Fruit fly (Drosophila melanogaster): Measurements from ENCODE around the gene CG5577.
A peak's percentile ranks its signal among the peaks of the same experiment; 100 is the strongest.

Gene CG5577

dm6 chr3L:17802107-17802506 is 39.1 kb downstream of the CG5577 start, which contains the start of gene NUCB1 (continued):
- TF ChIP-seq CG15479 (GFP tag; optimal IDR thresholded peaks at IDR 0.05) (peak; percentile 71), CG30020 (tag; optimal IDR thresholded peaks at IDR 0.05) (peak; percentile 29), chn (GFP tag; optimal IDR thresholded peaks at IDR 0.05) (peak; percentile 3), bcd (GFP tag; optimal IDR thresholded peaks at IDR 0.05) (peak; percentile 40), insv (GFP tag; optimal IDR thresholded peaks at IDR 0.05) (no peak), sqz (GFP tag; optimal IDR thresholded peaks at IDR 0.05) (no peak), Aef1 (GFP tag; IDR thresholded peaks at IDR 0.05) (no peak), cato (GFP tag; optimal IDR thresholded peaks at IDR 0.05; ENCODE audit: borderline replicate concordance) (no peak), nerfin-1 (tag; optimal IDR thresholded peaks at IDR 0.05) (peak; percentile 80), CkIIα-i1 (GFP tag; IDR thresholded peaks at IDR 0.05) (no peak), CG14014 (GFP tag; IDR thresholded peaks at IDR 0.05) (0 out of 2 replicates have a peak, but pooled peaks have one; percentile 45), CTCF (GFP tag; optimal IDR thresholded peaks at IDR 0.05) (no peak), gcm (GFP tag; optimal IDR thresholded peaks at IDR 0.05) (no peak), nmo (GFP tag; optimal IDR thresholded peaks at IDR 0.05) (peak; percentile 77), Max (GFP tag; optimal IDR thresholded peaks at IDR 0.05) (peak; percentile 53), unc-4 (GFP tag; IDR thresholded peaks at IDR 0.05; ENCODE audit: partially characterized antibody) (peak; percentile 26; the same call in 1 of the 2 replicates), Vsx1 (GFP tag; optimal IDR thresholded peaks at IDR 0.05) (no peak), MESR4 (GFP tag; optimal IDR thresholded peaks at IDR 0.05) (peak; percentile 93), BEAF-32 (GFP tag; optimal IDR thresholded peaks at IDR 0.05) (peak; percentile 45), TFAM (GFP tag; optimal IDR thresholded peaks at IDR 0.05) (no peak), Mes4 (GFP tag; optimal IDR thresholded peaks at IDR 0.05) (no peak), Gsc (GFP tag; IDR thresholded peaks at IDR 0.05) (no peak), ase (GFP tag; IDR thresholded peaks at IDR 0.05) (no peak), onecut (GFP tag; IDR thresholded peaks at IDR 0.05) (no peak), Oaz (GFP tag; IDR thresholded peaks at IDR 0.05) (no peak), HLH4C (GFP tag; IDR thresholded peaks at IDR 0.05; ENCODE audit: partially characterized antibody) (no peak), Antp (GFP tag; optimal IDR thresholded peaks at IDR 0.05) (peak; percentile 5), Hr39 (optimal IDR thresholded peaks at IDR 0.05) (no peak), nau (GFP tag; optimal IDR thresholded peaks at IDR 0.05) (no peak), Sin3A (optimal IDR thresholded peaks at IDR 0.05) (peak; percentile 11), CG12236 (GFP tag; optimal IDR thresholded peaks at IDR 0.05) (no peak), CG10267 (tag; optimal IDR thresholded peaks at IDR 0.05) (peak; percentile 95), CG2120 (GFP tag; optimal IDR thresholded peaks at IDR 0.05) (peak; percentile 70), slp2 (GFP tag; optimal IDR thresholded peaks at IDR 0.05) (peak; percentile 19), CG8281 (tag; optimal IDR thresholded peaks at IDR 0.05) (no peak), C15 (GFP tag; IDR thresholded peaks at IDR 0.05) (no peak), H15 (GFP tag; IDR thresholded peaks at IDR 0.05) (no peak), dpn (GFP tag; optimal IDR thresholded peaks at IDR 0.05) (peak; percentile 47 to 64), CG13775 (GFP tag; optimal IDR thresholded peaks at IDR 0.05) (no peak), CG7271 (tag; optimal IDR thresholded peaks at IDR 0.05) (peak; percentile 26), CG15696 (tag; optimal IDR thresholded peaks at IDR 0.05) (peak; percentile 0), CG6689 (GFP tag; IDR thresholded peaks at IDR 0.05) (no peak), HLHmδ (GFP tag; optimal IDR thresholded peaks at IDR 0.05) (no peak), disco-r (GFP tag; optimal IDR thresholded peaks at IDR 0.05) (peak; percentile 26), Fer2 (tag; optimal IDR thresholded peaks at IDR 0.05) (no peak), Ptx1 (GFP tag; IDR thresholded peaks at IDR 0.05) (peak; percentile 38), CG9797 (GFP tag; optimal IDR thresholded peaks at IDR 0.05) (peak; percentile 89), Bteb2 (GFP tag; optimal IDR thresholded peaks at IDR 0.05) (peak; percentile 16), br (optimal IDR thresholded peaks at IDR 0.05) (no peak), repo (GFP tag; optimal IDR thresholded peaks at IDR 0.05) (peak; percentile 2), Abd-B (GFP tag; optimal IDR thresholded peaks at IDR 0.05) (peak; percentile 62), trh (GFP tag; optimal IDR thresholded peaks at IDR 0.05) (no peak), HHEX (GFP tag; optimal IDR thresholded peaks at IDR 0.05) (peak; percentile 48)

Measured in whole organism, embryonic.